Fruit fly (Drosophila melanogaster): ENCODE results near the gene aust.

Gene aust

dm6 chr2L:9205133-9205615, 45.7 kb downstream of the aust start (continued):
- TF ChIP-seq Xrp1 (GFP tag; IDR thresholded peaks at IDR 0.05) = peak; percentile 32; the same call in 1 of the 2 replicates
- TF ChIP-seq kay (GFP tag; optimal IDR thresholded peaks at IDR 0.05) = no peak
- peak; percentile 22 for TF ChIP-seq PHDP (tag; optimal IDR thresholded peaks at IDR 0.05)
- peak; percentile 59; the same call in 1 of the 2 replicates for TF ChIP-seq CG32532 (GFP tag; IDR thresholded peaks at IDR 0.05)
- no peak for TF ChIP-seq CG8944 (GFP tag; optimal IDR thresholded peaks at IDR 0.05)
- TF ChIP-seq ham (GFP tag; IDR thresholded peaks at IDR 0.05) = no peak
- no peak for TF ChIP-seq CG11696 (GFP tag; IDR thresholded peaks at IDR 0.05)
- TF ChIP-seq Jarid2 (GFP tag; optimal IDR thresholded peaks at IDR 0.05) = peak; percentile 49
- peak; percentile 45 for TF ChIP-seq CG12219 (GFP tag; optimal IDR thresholded peaks at IDR 0.05)
- TF ChIP-seq Hey (tag; optimal IDR thresholded peaks at IDR 0.05) = no peak
- TF ChIP-seq unpg (GFP tag; optimal IDR thresholded peaks at IDR 0.05) = peak; percentile 35
- no peak for TF ChIP-seq D19A (tag; optimal IDR thresholded peaks at IDR 0.05)
- no peak for TF ChIP-seq NC2α (GFP tag; optimal IDR thresholded peaks at IDR 0.05)
- peak; percentile 43 for TF ChIP-seq CG4707 (GFP tag; optimal IDR thresholded peaks at IDR 0.05)
- TF ChIP-seq cg (GFP tag; optimal IDR thresholded peaks at IDR 0.05) = peak; percentile 72
- peak; percentile 44 for TF ChIP-seq lab (GFP tag; optimal IDR thresholded peaks at IDR 0.05)
- TF ChIP-seq eve (GFP tag; optimal IDR thresholded peaks at IDR 0.05) = no peak
- TF ChIP-seq stwl (tag; optimal IDR thresholded peaks at IDR 0.05) = peak; percentile 17
- TF ChIP-seq corto (GFP tag; optimal IDR thresholded peaks at IDR 0.05) = peak; percentile 89
- no peak for TF ChIP-seq CG14710 (tag; optimal IDR thresholded peaks at IDR 0.05)
- TF ChIP-seq ken (GFP tag; IDR thresholded peaks at IDR 0.05) = no peak
- no peak for TF ChIP-seq Rx (GFP tag; IDR thresholded peaks at IDR 0.05)
- no peak; the same call in 2 of the 3 replicates for TF ChIP-seq zfh1 (GFP tag; IDR thresholded peaks at IDR 0.05)
- TF ChIP-seq ac (GFP tag; optimal IDR thresholded peaks at IDR 0.05) = no peak
- no peak for TF ChIP-seq CG11456 (GFP tag; IDR thresholded peaks at IDR 0.05)
- peak; percentile 46 for TF ChIP-seq CG13894 (tag; optimal IDR thresholded peaks at IDR 0.05)
- TF ChIP-seq Six4 (GFP tag; optimal IDR thresholded peaks at IDR 0.05) = no peak
- TF ChIP-seq CG31224 (GFP tag; IDR thresholded peaks at IDR 0.05) = no peak
- TF ChIP-seq Opbp (GFP tag; IDR thresholded peaks at IDR 0.05; ENCODE audit: partially characterized antibody) = no peak
- no peak for TF ChIP-seq Dfd (GFP tag; optimal IDR thresholded peaks at IDR 0.05)
- TF ChIP-seq wor (GFP tag; IDR thresholded peaks at IDR 0.05) = no peak
- TF ChIP-seq croc (GFP tag; conservative IDR thresholded peaks at IDR 0.05) = no peak
- no peak for TF ChIP-seq CG3838 (GFP tag; optimal IDR thresholded peaks at IDR 0.05)
- TF ChIP-seq Rfx (GFP tag; IDR thresholded peaks at IDR 0.05) = peak; percentile 63; the same call in 1 of the 2 replicates
- peak; percentile 55 for TF ChIP-seq sd (tag; optimal IDR thresholded peaks at IDR 0.05)
- TF ChIP-seq Adf1 (GFP tag; IDR thresholded peaks at IDR 0.05) = peak; percentile 76; the same call in 1 of the 2 replicates
- no peak for TF ChIP-seq bcd (GFP tag; optimal IDR thresholded peaks at IDR 0.05)
- peak; percentile 15 for TF ChIP-seq nerfin-1 (tag; optimal IDR thresholded peaks at IDR 0.05)
- peak; percentile 77 for TF ChIP-seq rib (GFP tag; IDR thresholded peaks at IDR 0.05)
- peak; percentile 71; the same call in 1 of the 2 replicates for TF ChIP-seq sob (GFP tag; IDR thresholded peaks at IDR 0.05)
- no peak for TF ChIP-seq CG1647 (GFP tag; optimal IDR thresholded peaks at IDR 0.05)
- TF ChIP-seq CG12071 (GFP tag; optimal IDR thresholded peaks at IDR 0.05) = peak; percentile 65
- TF ChIP-seq Dbx (GFP tag; IDR thresholded peaks at IDR 0.05) = peak; percentile 75; the same call in 2 of the 3 replicates
- TF ChIP-seq CG17568 (GFP tag; optimal IDR thresholded peaks at IDR 0.05) = peak; percentile 11
- TF ChIP-seq CG11085 (GFP tag; IDR thresholded peaks at IDR 0.05) = no peak
- TF ChIP-seq CG2678 (tag; optimal IDR thresholded peaks at IDR 0.05) = peak; percentile 23
- TF ChIP-seq Awh (GFP tag; IDR thresholded peaks at IDR 0.05) = 0 out of 2 replicates have a peak, but pooled peaks have one; percentile 13
- no peak for TF ChIP-seq sima (GFP tag; optimal IDR thresholded peaks at IDR 0.05)
- TF ChIP-seq Ada2b (GFP tag; IDR thresholded peaks at IDR 0.05) = no peak
- TF ChIP-seq sc (optimal IDR thresholded peaks at IDR 0.05) = no peak
- no peak for TF ChIP-seq sc (GFP tag; optimal IDR thresholded peaks at IDR 0.05)

Data from whole organism, embryonic.